Fruit fly (Drosophila melanogaster): ENCODE results near the gene CG13308.

CG13308 gene

dm6 chr3L:8825560-8825959 lies 17.2 kb downstream of the CG13308 start (continued):
- TF ChIP-seq corto (GFP tag; optimal IDR thresholded peaks at IDR 0.05) (peak; percentile 41), eve (GFP tag; optimal IDR thresholded peaks at IDR 0.05) (peak in 1 of 2 experiments; percentile 47), kah (GFP tag; optimal IDR thresholded peaks at IDR 0.05) (no peak), Dbx (GFP tag; IDR thresholded peaks at IDR 0.05) (no peak), CG14050 (GFP tag; IDR thresholded peaks at IDR 0.05) (no peak)

dm6 chr3L:8826038-8826437 lies 17.7 kb downstream of the CG13308 start:
- TF ChIP-seq CG18011 (GFP tag; optimal IDR thresholded peaks at IDR 0.05) (no peak), CoRest (tag; optimal IDR thresholded peaks at IDR 0.05) (no peak), crol (GFP tag; IDR thresholded peaks at IDR 0.05) (peak; percentile 22; the same call in 1 of the 2 replicates), zen (tag; optimal IDR thresholded peaks at IDR 0.05) (peak; percentile 94), ci (GFP tag; IDR thresholded peaks at IDR 0.05) (peak; percentile 22; the same call in 1 of the 3 replicates), row (GFP tag; IDR thresholded peaks at IDR 0.05) (no peak), CG6791 (GFP tag; IDR thresholded peaks at IDR 0.05; ENCODE audit: partially characterized antibody) (0 out of 3 replicates have a peak, but pooled peaks have one; percentile 31), B-H2 (GFP tag; optimal IDR thresholded peaks at IDR 0.05) (no peak), Med (GFP tag) (peak; percentile 4), Gsc (GFP tag; IDR thresholded peaks at IDR 0.05) (no peak), vvl (GFP tag; IDR thresholded peaks at IDR 0.05) (0 out of 2 replicates have a peak, but pooled peaks have one; percentile 6), TFAM (GFP tag; optimal IDR thresholded peaks at IDR 0.05) (no peak), hkb (optimal IDR thresholded peaks at IDR 0.05) (no peak), hkb (GFP tag; IDR thresholded peaks at IDR 0.05) (0 out of 2 replicates have a peak, but pooled peaks have one; percentile 14), CG13287 (GFP tag; IDR thresholded peaks at IDR 0.05; ENCODE audit: partially characterized antibody) (no peak), CG14965 (GFP tag; optimal IDR thresholded peaks at IDR 0.05; ENCODE audit: borderline replicate concordance) (no peak), so (GFP tag; IDR thresholded peaks at IDR 0.05) (0 out of 3 replicates have a peak, but pooled peaks have one; percentile 29), CG17802 (tag; optimal IDR thresholded peaks at IDR 0.05) (peak; percentile 13), Blimp-1 (GFP tag; optimal IDR thresholded peaks at IDR 0.05) (peak; percentile 36), dmrt99B (tag; optimal IDR thresholded peaks at IDR 0.05) (no peak), h (optimal IDR thresholded peaks at IDR 0.05) (no peak), Awh (GFP tag; IDR thresholded peaks at IDR 0.05) (no peak)

dm6 chr3L:8827133-8827867 lies 19.0 kb downstream of the CG13308 start, which contains the start of gene dally:
dally (plus strand) TSS chr3L:8827505.
- TF ChIP-seq al (GFP tag; IDR thresholded peaks at IDR 0.05) (no peak), insv (GFP tag; optimal IDR thresholded peaks at IDR 0.05) (no peak), ewg (GFP tag; optimal IDR thresholded peaks at IDR 0.05) (no peak), CG3065 (GFP tag; optimal IDR thresholded peaks at IDR 0.05) (no peak), her (GFP tag; optimal IDR thresholded peaks at IDR 0.05) (peak; percentile 31), amos (GFP tag; IDR thresholded peaks at IDR 0.05; ENCODE audit: partially characterized antibody) (peak; percentile 55; the same call in 1 of the 2 replicates), NfI (GFP tag; optimal IDR thresholded peaks at IDR 0.05) (no peak), dmrt99B (tag; optimal IDR thresholded peaks at IDR 0.05) (peak; percentile 20), Pdp1 (GFP tag; optimal IDR thresholded peaks at IDR 0.05) (peak in 1 of 2 experiments; percentile 53), CG11560 (tag; IDR thresholded peaks at IDR 0.05) (no peak), CG6254 (GFP tag; optimal IDR thresholded peaks at IDR 0.05) (peak; percentile 55), CG3995 (GFP tag; optimal IDR thresholded peaks at IDR 0.05) (no peak), tna (GFP tag; IDR thresholded peaks at IDR 0.05; ENCODE audit: partially characterized antibody) (peak; percentile 64; the same call in 1 of the 2 replicates), ato (GFP tag; IDR thresholded peaks at IDR 0.05; ENCODE audit: partially characterized antibody) (0 out of 2 replicates have a peak, but pooled peaks have one; percentile 43), CG9727 (GFP tag; optimal IDR thresholded peaks at IDR 0.05) (no peak), D (optimal IDR thresholded peaks at IDR 0.05) (no peak), D (GFP tag; optimal IDR thresholded peaks at IDR 0.05) (no peak), CG8765 (GFP tag; IDR thresholded peaks at IDR 0.05) (no peak), CG9876 (GFP tag; optimal IDR thresholded peaks at IDR 0.05) (no peak), Oli (tag; optimal IDR thresholded peaks at IDR 0.05) (no peak), NC2β (GFP tag; optimal IDR thresholded peaks at IDR 0.05) (no peak), kay (GFP tag; optimal IDR thresholded peaks at IDR 0.05) (no peak)
